Worm (Caenorhabditis elegans) whole organism, L3 larva: ENCODE measurements around the gene F55B11.5.

Experiments
- elt-3 ChIP-seq, 3 experiments: fragments of 150-350 bp in 1 of 3; sonication (generic microtip) in 2 of 3; optimal IDR thresholded peaks; 2 replicates in 2 of 3; 4 replicates in 1 of 3; lab custom pipeline; 2014 to 2017; ENCODE audit warnings: missing biosample characterization in 3 of 3, missing genetic modification characterization in 3 of 3
- jun-1 ChIP-seq: fragments of 150-350 bp; optimal IDR thresholded peaks from 2 replicates; lab custom pipeline; 2014; ENCODE audit warnings: missing biosample characterization, missing genetic modification reagents, missing genetic modification characterization
- lin-39 ChIP-seq: fragments of 150-350 bp; optimal IDR thresholded peaks from 2 replicates; lab custom pipeline; 2018; ENCODE audit warnings: missing biosample characterization, missing genetic modification reagents, missing genetic modification characterization
- nhr-23 ChIP-seq: fragments of 150-350 bp; optimal IDR thresholded peaks from 2 replicates; lab custom pipeline; 2014; ENCODE audit warnings: missing biosample characterization, missing genetic modification reagents, missing genetic modification characterization
- nhr-76 ChIP-seq: fragments of 150-350 bp; sonication (generic microtip); optimal IDR thresholded peaks from 5 replicates; lab custom pipeline; 2014; ENCODE audit warnings: missing biosample characterization, missing genetic modification characterization
- tbx-2 ChIP-seq: sonication (generic microtip); optimal IDR thresholded peaks from 2 replicates; lab custom pipeline; 2016; ENCODE audit warnings: mild to moderate bottlenecking, missing genetic modification characterization, missing compliant biosample characterization
- unc-62 ChIP-seq: fragments of 150-350 bp; sonication (generic microtip); optimal IDR thresholded peaks from 4 replicates; lab custom pipeline; 2014; ENCODE audit warnings: missing biosample characterization, missing genetic modification reagents, missing genetic modification characterization
- zag-1 ChIP-seq: fragments of 150-350 bp; optimal IDR thresholded peaks from 2 replicates; lab custom pipeline; 2014; ENCODE audit warnings: missing biosample characterization, missing genetic modification characterization
- ztf-4 ChIP-seq: fragments of 150-350 bp; optimal IDR thresholded peaks from 2 replicates; lab custom pipeline; 2014; ENCODE audit warnings: missing biosample characterization, missing genetic modification characterization

DNA sequence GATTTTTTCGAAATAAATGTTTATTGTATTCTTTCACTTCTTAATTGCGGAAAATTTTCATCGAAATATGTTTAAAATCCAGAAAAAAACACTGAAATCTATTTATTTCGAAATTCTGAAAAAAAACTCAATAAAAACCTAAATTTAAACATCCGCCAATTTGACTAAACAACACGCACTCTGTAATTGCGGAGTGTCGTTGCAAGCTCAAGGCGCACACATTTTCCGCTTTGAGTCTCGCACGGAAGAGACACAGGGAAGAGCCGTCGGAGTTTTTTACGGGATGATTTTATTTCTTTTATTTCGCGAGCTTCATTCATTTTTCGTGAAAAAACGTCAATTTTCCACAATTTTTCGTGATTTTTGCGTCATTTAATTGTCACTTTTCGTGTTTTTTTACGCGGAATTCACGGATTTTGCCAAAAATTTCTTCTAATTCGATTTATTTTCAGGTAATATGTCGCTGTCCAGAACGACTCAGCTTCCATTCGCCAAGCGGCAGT lies 36.6 kb downstream of the F55B11.5 start, which contains the start of gene dld-1:
- TF ChIP-seq nhr-76 (tag; lab: Kevin White, UChicago) (no peak), zag-1 (tag; lab: Kevin White, UChicago) (peak; percentile 34), ztf-4 (tag; lab: Kevin White, UChicago) (no peak), unc-62 (GFP tag; lab: Kevin White, UChicago) (peak; percentile 84), elt-3 (tag; optimal IDR thresholded peaks at IDR 0.05; lab: Kevin White, UChicago) (peak in 2 of 3 experiments; percentile 12 to 46), lin-39 (peak; percentile 100), jun-1 (tag; lab: Kevin White, UChicago) (peak; percentile 91), nhr-23 (tag; lab: Kevin White, UChicago) (peak; percentile 99), tbx-2 (tag; lab: Kevin White, UChicago) (peak; percentile 64)
